Worm (Caenorhabditis elegans): ENCODE data around the gene acl-9.

DNA sequence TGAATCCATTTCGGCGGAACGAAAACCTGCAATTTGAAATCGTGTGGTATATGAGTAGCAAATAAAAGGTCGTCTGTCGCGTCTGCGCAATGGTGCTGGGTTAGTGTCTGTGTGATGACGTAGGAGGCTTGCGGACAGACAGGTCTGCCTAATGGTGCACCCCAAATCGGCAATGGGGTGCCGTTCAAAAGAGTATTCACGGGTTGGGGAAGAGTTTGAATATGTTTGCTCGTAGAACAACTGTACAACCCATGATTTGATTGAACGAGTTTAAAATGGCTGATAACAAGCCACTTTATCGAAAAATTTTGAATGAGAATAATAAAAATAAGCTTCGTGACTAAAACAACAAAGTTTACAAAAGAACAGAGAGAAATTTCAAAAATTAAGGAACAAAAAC, 27.1 kb upstream of the acl-9 start, which contains the start of gene T05H4.11:
- no peak for TF ChIP-seq nhr-25 (tag; optimal IDR thresholded peaks at IDR 0.05)
- TF ChIP-seq ceh-16 (tag; optimal IDR thresholded peaks at IDR 0.05): no peak
- no peak for TF ChIP-seq unc-55 (GFP tag; optimal IDR thresholded peaks at IDR 0.05)
- no peak for TF ChIP-seq ztf-4 (tag; optimal IDR thresholded peaks at IDR 0.05)
- TF ChIP-seq fos-1 (tag; optimal IDR thresholded peaks at IDR 0.05): no peak
- no peak for TF ChIP-seq unc-62 (GFP tag; optimal IDR thresholded peaks at IDR 0.05)
- no peak for TF ChIP-seq egl-27 (tag; optimal IDR thresholded peaks at IDR 0.05)
- TF ChIP-seq ama-1 (optimal IDR thresholded peaks at IDR 0.05): peak; percentile 24
- no peak for TF ChIP-seq zag-1 (tag; optimal IDR thresholded peaks at IDR 0.05)

All from whole organism, L2 larva.